Worm (Caenorhabditis elegans) whole organism, L2 larva: ENCODE results near the gene nas-39.

Experiments used
- fos-1 ChIP-seq: fragments of 150-350 bp; optimal IDR thresholded peaks from 2 replicates; lab custom pipeline; 2014; ENCODE audit warnings: missing biosample characterization, missing genetic modification characterization
- nhr-6 ChIP-seq: fragments of 150-350 bp; optimal IDR thresholded peaks from 2 replicates; lab custom pipeline; 2014; ENCODE audit warnings: missing biosample characterization, missing genetic modification characterization

DNA sequence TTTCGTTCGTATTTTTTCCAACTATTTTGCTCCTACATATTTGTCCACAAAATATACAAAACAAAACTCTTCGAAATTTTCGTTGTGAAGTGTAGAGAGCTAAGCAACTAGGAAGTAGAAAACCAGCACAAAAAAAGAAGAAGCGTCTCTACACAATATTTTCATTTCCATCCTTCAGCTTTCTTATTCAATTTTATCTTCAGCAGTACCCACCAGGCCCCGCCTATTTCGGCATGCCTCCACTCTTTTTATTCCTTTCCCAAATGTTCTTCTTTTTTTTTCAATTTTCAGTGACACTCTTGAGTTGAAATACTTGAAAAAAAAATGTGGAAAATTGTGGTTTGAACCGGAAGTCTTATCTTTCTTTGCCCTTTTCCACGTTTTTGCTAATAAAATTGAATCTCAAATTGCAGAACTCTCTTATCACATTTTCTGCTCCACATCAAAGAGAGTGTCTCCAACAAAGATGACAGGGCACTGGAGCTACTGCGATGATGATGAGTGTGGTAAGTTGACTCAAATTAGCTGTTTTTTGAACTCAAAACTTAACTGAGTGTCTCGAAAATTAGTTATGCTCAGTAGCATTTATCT, 30.4 kb downstream of the nas-39 start, which contains the start of gene cah-3:
- TF ChIP-seq nhr-6 (tag; lab: Kevin White, UChicago): no peak
- TF ChIP-seq fos-1 (tag; lab: Kevin White, UChicago): peak; percentile 88
